Fruit fly (Drosophila melanogaster) Kc167 (cell line): ENCODE data around the gene RpL7-like.

Experiments used
- h ChIP-seq: fragments of >200 bp; optimal IDR thresholded peaks from 3 replicates; lab custom pipeline; 2018; ENCODE audit warnings: missing external identifiers
- psq ChIP-seq: fragments of >200 bp; optimal IDR thresholded peaks from 2 replicates; lab custom pipeline; 2017; ENCODE audit warnings: missing external identifiers

dm6 chr2L:12044613-12045350 lies 11.3 kb upstream of the RpL7-like start, which contains the start of gene CG6785:
- TF ChIP-seq psq (lab: Kevin White, UChicago) (no peak), h (lab: Kevin White, UChicago) (no peak)
